Worm (Caenorhabditis elegans) whole organism, L1 larva: ENCODE data around the gene tbx-43.

ENCODE experiments used
- fkh-10 ChIP-seq: sonication (generic microtip); optimal IDR thresholded peaks from 2 replicates; lab custom pipeline; 2017; ENCODE audit warnings: missing biosample characterization, missing genetic modification reagents, missing genetic modification characterization
- fkh-8 ChIP-seq: sonication (generic microtip); optimal IDR thresholded peaks from 2 replicates; lab custom pipeline; 2016; ENCODE audit warnings: mild to moderate bottlenecking, missing genetic modification characterization, missing compliant biosample characterization
- lin-35 ChIP-seq, 2 experiments: fragments of 150-350 bp; optimal IDR thresholded peaks; 2 replicates each; lab custom pipeline; 2014; ENCODE audit warnings: missing biosample characterization in 2 of 2, missing genetic modification characterization in 2 of 2, missing genetic modification reagents in 2 of 2
- lin-39 ChIP-seq: fragments of 150-350 bp; optimal IDR thresholded peaks from 2 replicates; lab custom pipeline; 2014; ENCODE audit warnings: missing biosample characterization, missing genetic modification reagents, missing genetic modification characterization
- mdl-1 ChIP-seq, 2 experiments: fragments of 150-350 bp; optimal IDR thresholded peaks; 2 replicates each; lab custom pipeline; 2014 to 2017; ENCODE audit warnings: missing biosample characterization in 2 of 2, missing genetic modification characterization in 2 of 2, inconsistent platforms in 1 of 2
- nhr-12 ChIP-seq: sonication (generic microtip); optimal IDR thresholded peaks from 2 replicates; lab custom pipeline; 2017; ENCODE audit warnings: missing biosample characterization, missing genetic modification characterization
- nhr-237 ChIP-seq: fragments of 150-350 bp; optimal IDR thresholded peaks from 2 replicates; lab custom pipeline; 2014; ENCODE audit warnings: missing biosample characterization, missing genetic modification characterization
- nhr-77 ChIP-seq: fragments of 150-350 bp; optimal IDR thresholded peaks from 2 replicates; lab custom pipeline; 2014; ENCODE audit warnings: missing biosample characterization, missing genetic modification characterization
- pqm-1 ChIP-seq: sonication (generic microtip); optimal IDR thresholded peaks from 3 replicates; lab custom pipeline; 2017; ENCODE audit warnings: missing biosample characterization, missing genetic modification characterization
- tlp-1 ChIP-seq: fragments of 150-350 bp; optimal IDR thresholded peaks from 2 replicates; lab custom pipeline; 2014; ENCODE audit warnings: missing biosample characterization, missing genetic modification characterization

DNA sequence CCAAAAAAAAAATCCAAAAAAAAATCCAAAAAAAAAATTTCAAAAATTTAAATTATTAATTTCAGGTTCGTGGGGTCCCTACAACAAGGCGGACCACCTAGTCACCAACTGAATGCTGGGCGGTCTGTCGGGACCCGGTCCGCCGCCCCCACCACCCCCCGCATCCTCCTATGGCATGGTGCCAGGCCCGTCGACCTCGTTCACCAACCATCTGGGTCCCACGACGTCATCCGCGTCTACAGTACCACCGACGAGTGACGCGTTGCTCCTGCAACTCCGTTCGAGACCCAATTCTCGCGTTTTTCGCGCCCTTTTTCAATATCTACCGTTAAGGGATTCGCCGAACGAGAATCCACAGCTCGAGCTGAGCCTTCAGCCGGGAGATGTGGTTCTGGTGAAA, 19.1 kb upstream of the tbx-43 start:
- no peak for TF ChIP-seq mdl-1 (tag; optimal IDR thresholded peaks at IDR 0.05; lab: Kevin White, UChicago)
- no peak for TF ChIP-seq nhr-12 (tag; lab: Kevin White, UChicago)
- no peak for TF ChIP-seq tlp-1 (tag; lab: Kevin White, UChicago)
- no peak for TF ChIP-seq lin-39 (tag; lab: Kevin White, UChicago)
- TF ChIP-seq pqm-1 (tag; lab: Kevin White, UChicago): no peak
- TF ChIP-seq fkh-8 (tag; lab: Kevin White, UChicago): no peak
- TF ChIP-seq nhr-237 (tag; lab: Kevin White, UChicago): no peak
- no peak for TF ChIP-seq fkh-10
- TF ChIP-seq lin-35 (GFP tag; optimal IDR thresholded peaks at IDR 0.05; lab: Kevin White, UChicago): no peak
- TF ChIP-seq nhr-77 (tag; lab: Kevin White, UChicago): no peak
